Fruit fly (Drosophila melanogaster) S2 (cell line): Measurements from ENCODE around the gene AP-2sigma.

Experiments
- CG8478 ChIP-seq: fragments of >200 bp; optimal IDR thresholded peaks from 2 replicates; lab custom pipeline; 2018
- CTCF ChIP-seq, 2 experiments: fragments of >200 bp; optimal IDR thresholded peaks; 2 replicates each; lab custom pipeline; 2018

DNA sequence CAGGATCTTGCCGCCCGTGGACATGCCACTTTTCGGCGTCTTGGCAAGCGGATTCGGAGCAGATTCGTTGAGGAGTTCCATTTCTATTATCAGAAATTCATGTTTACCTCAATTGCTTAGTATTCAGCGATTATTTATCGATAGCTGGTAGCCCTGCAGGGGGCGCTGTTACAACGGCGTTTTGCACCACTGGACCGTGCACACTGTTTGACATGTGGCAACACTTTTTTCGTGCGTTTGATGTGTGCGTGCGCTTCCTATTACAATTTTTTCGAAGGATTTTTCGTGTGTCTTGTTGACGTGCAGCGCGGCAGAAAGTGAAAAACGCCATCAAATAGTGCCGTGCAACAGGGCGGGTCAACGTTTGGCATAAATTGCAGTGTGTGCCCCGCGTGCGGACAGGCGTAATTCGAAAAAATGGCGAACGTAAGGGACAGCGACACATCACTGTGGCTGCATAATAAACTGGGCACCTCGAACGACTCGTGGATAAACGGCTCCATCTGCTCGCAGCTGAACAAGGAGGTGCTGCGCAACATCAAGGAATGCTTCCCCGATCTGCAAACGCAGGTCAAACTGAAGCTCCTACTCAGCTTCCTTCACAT lies 46.3 kb downstream of the AP-2sigma start, which contains the start of the genes CG3337 and Nelf-A:
- TF ChIP-seq CG8478 (lab: Kevin White, UChicago) (no peak), CTCF (optimal IDR thresholded peaks at IDR 0.05; lab: Kevin White, UChicago) (peak; percentile 96 to 98)
